Worm (Caenorhabditis elegans): ENCODE results near the gene grl-30.

DNA sequence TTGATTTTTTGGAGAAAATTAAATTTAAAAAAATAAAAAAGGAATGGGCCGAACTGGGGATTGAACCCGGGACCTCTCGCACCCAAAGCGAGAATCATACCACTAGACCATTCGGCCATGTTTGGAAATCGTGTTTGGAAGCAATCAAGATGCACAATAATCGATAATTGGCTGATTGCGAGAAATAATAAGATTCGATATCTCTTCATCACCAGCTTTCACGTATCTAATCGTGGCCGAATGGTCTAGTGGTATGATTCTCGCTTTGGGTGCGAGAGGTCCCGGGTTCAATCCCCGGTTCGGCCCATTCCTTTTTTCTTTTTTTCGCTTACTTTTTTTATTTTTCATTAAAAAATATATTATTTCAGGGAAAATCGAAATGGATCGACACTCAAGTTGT, 26.0 kb downstream of the grl-30 start:
- no peak for TF ChIP-seq pha-4 (tag; optimal IDR thresholded peaks at IDR 0.05)
- no peak for TF ChIP-seq zfh-2 (GFP tag; conservative IDR thresholded peaks at IDR 0.05)
- TF ChIP-seq snpc-4 (GFP tag; optimal IDR thresholded peaks at IDR 0.05), result peak; percentile 0
- TF ChIP-seq snpc-4 (tag; optimal IDR thresholded peaks at IDR 0.05), result peak in 2 of 4 experiments; percentile 4 to 14
- TF ChIP-seq F49E8.2 (tag; optimal IDR thresholded peaks at IDR 0.05; ENCODE audit: insufficient read depth), result peak; percentile 68
- TF ChIP-seq bed-1 (GFP tag; IDR thresholded peaks at IDR 0.05), result no peak
- no peak for TF ChIP-seq cebp-1 (GFP tag; IDR thresholded peaks at IDR 0.05)
- peak; percentile 17 for TF ChIP-seq cebp-1 (tag; optimal IDR thresholded peaks at IDR 0.05)
- no peak for TF ChIP-seq lin-40 (tag; optimal IDR thresholded peaks at IDR 0.05)
- TF ChIP-seq madf-10 (tag; optimal IDR thresholded peaks at IDR 0.05), result no peak
- TF ChIP-seq ets-4 (GFP tag; optimal IDR thresholded peaks at IDR 0.05), result no peak
- TF ChIP-seq ztf-6 (GFP tag; IDR thresholded peaks at IDR 0.05), result no peak
- TF ChIP-seq K11D2.4 (GFP tag; IDR thresholded peaks at IDR 0.05), result no peak
- TF ChIP-seq Y67H2A.10 (GFP tag; conservative IDR thresholded peaks at IDR 0.05), result no peak
